Fruit fly (Drosophila melanogaster) Kc167 (cell line): ENCODE measurements around the gene GATAd.

Experiments
- Myc ChIP-seq: fragments of >200 bp; optimal IDR thresholded peaks from 2 replicates; lab custom pipeline; 2017; ENCODE audit warnings: missing external identifiers
- Sin3A ChIP-seq: fragments of >200 bp; optimal IDR thresholded peaks from 2 replicates; lab custom pipeline; 2018; ENCODE audit warnings: missing external identifiers
- h ChIP-seq: fragments of >200 bp; optimal IDR thresholded peaks from 3 replicates; lab custom pipeline; 2018; ENCODE audit warnings: missing external identifiers
- insv ChIP-seq: fragments of >200 bp; optimal IDR thresholded peaks from 3 replicates; lab custom pipeline; 2018; ENCODE audit warnings: missing external identifiers
- psq ChIP-seq: fragments of >200 bp; optimal IDR thresholded peaks from 2 replicates; lab custom pipeline; 2017; ENCODE audit warnings: missing external identifiers
- ttk ChIP-seq: sonication (Bioruptor generic); optimal IDR thresholded peaks from 2 replicates; lab custom pipeline; 2017; ENCODE audit warnings: missing external identifiers

GATAd gene

dm6 chr2L:10327790-10328189 is 5.7 kb upstream of the GATAd start, which contains the start of gene RnrL:
TSS of gene RnrL (minus strand) at chr2L:10327943.
- no peak for TF ChIP-seq insv (lab: Kevin White, UChicago)
- TF ChIP-seq ttk: no peak
- TF ChIP-seq Sin3A (lab: Kevin White, UChicago): no peak
- TF ChIP-seq psq (lab: Kevin White, UChicago): no peak
- no peak for TF ChIP-seq Myc (lab: Kevin White, UChicago)
- no peak for TF ChIP-seq h (lab: Kevin White, UChicago)

- TF ChIP-seq Sin3A (lab: Kevin White, UChicago): no peak
- TF ChIP-seq h (lab: Kevin White, UChicago): no peak
- TF ChIP-seq ttk: no peak
- TF ChIP-seq insv (lab: Kevin White, UChicago): no peak
- no peak for TF ChIP-seq psq (lab: Kevin White, UChicago)
- TF ChIP-seq Myc (lab: Kevin White, UChicago): no peak
Measured at dm6 chr2L:10331066-10331847, 2.3 kb upstream of the GATAd start, which contains the start of the genes Schip1 and Cox10. TSS of gene Schip1 (minus strand) at chr2L:10331116. TSS of gene Cox10 (plus strand) at chr2L:10331471.

- TF ChIP-seq insv (lab: Kevin White, UChicago) (no peak), psq (lab: Kevin White, UChicago) (no peak), ttk (no peak)
Measured at dm6 chr2L:10334213-10334612, 679 bp downstream of the GATAd start.

- TF ChIP-seq h (lab: Kevin White, UChicago): no peak
- no peak for TF ChIP-seq insv (lab: Kevin White, UChicago)
- no peak for TF ChIP-seq Myc (lab: Kevin White, UChicago)
- TF ChIP-seq ttk: no peak
- no peak for TF ChIP-seq Sin3A (lab: Kevin White, UChicago)
- no peak for TF ChIP-seq psq (lab: Kevin White, UChicago)
Measured at dm6 chr2L:10334854-10335277, 1.3 kb downstream of the GATAd start.

- no peak for TF ChIP-seq ttk
- TF ChIP-seq psq (lab: Kevin White, UChicago): no peak
- TF ChIP-seq insv (lab: Kevin White, UChicago): no peak
- TF ChIP-seq h (lab: Kevin White, UChicago): no peak
Measured at dm6 chr2L:10339212-10339721, 5.7 kb downstream of the GATAd start, which contains the start of gene SamDC. TSS of gene SamDC (plus strand) at chr2L:10339457.

dm6 chr2L:10339841-10340240 is 6.3 kb downstream of the GATAd start:
- TF ChIP-seq psq (lab: Kevin White, UChicago): no peak
- no peak for TF ChIP-seq insv (lab: Kevin White, UChicago)
- no peak for TF ChIP-seq Sin3A (lab: Kevin White, UChicago)
- TF ChIP-seq Myc (lab: Kevin White, UChicago): no peak
- TF ChIP-seq ttk: no peak
- TF ChIP-seq h (lab: Kevin White, UChicago): no peak

- TF ChIP-seq Myc (lab: Kevin White, UChicago): no peak
- TF ChIP-seq h (lab: Kevin White, UChicago): no peak
- TF ChIP-seq ttk: no peak
- no peak for TF ChIP-seq Sin3A (lab: Kevin White, UChicago)
- TF ChIP-seq insv (lab: Kevin White, UChicago): no peak
- TF ChIP-seq psq (lab: Kevin White, UChicago): no peak
Measured at dm6 chr2L:10341405-10341804, 7.9 kb downstream of the GATAd start, which contains the start of gene CG31715. TSS of gene CG31715 (plus strand) at chr2L:10341616.

- TF ChIP-seq Myc (lab: Kevin White, UChicago): no peak
- no peak for TF ChIP-seq Sin3A (lab: Kevin White, UChicago)
- TF ChIP-seq insv (lab: Kevin White, UChicago): no peak
- TF ChIP-seq h (lab: Kevin White, UChicago): no peak
- no peak for TF ChIP-seq ttk
- TF ChIP-seq psq (lab: Kevin White, UChicago): no peak
Measured at dm6 chr2L:10342471-10342870, 8.9 kb downstream of the GATAd start, which contains the start of gene Sps2. TSS of gene Sps2 (plus strand) at chr2L:10342594.

- TF ChIP-seq Myc (lab: Kevin White, UChicago) (no peak), ttk (no peak), insv (lab: Kevin White, UChicago) (no peak), psq (lab: Kevin White, UChicago) (no peak), Sin3A (lab: Kevin White, UChicago) (no peak), h (lab: Kevin White, UChicago) (no peak)
Measured at dm6 chr2L:10344029-10344606, 10.6 kb downstream of the GATAd start, which contains the start of gene Frmd5. TSS of gene Frmd5 (plus strand) at chr2L:10344442.

- no peak for TF ChIP-seq h (lab: Kevin White, UChicago)
Measured at dm6 chr2L:10351130-10351529, 17.6 kb downstream of the GATAd start.

dm6 chr2L:10353871-10354270 is 20.3 kb downstream of the GATAd start, which contains the start of gene CG34367:
TSS of gene CG34367 (minus strand) at chr2L:10353905.
- TF ChIP-seq psq (lab: Kevin White, UChicago) (no peak), insv (lab: Kevin White, UChicago) (no peak), ttk (no peak), h (lab: Kevin White, UChicago) (no peak)

dm6 chr2L:10356508-10356907 is 23.0 kb downstream of the GATAd start, which contains the start of the genes CtsL4 and ClpP:
TSS of gene CtsL4 (minus strand) at chr2L:10356597.
TSS of gene ClpP (plus strand) at chr2L:10356795.
- TF ChIP-seq psq (lab: Kevin White, UChicago): no peak
- no peak for TF ChIP-seq ttk
- no peak for TF ChIP-seq h (lab: Kevin White, UChicago)
- no peak for TF ChIP-seq Sin3A (lab: Kevin White, UChicago)
- no peak for TF ChIP-seq insv (lab: Kevin White, UChicago)
- TF ChIP-seq Myc (lab: Kevin White, UChicago): no peak
